Fruit fly (Drosophila melanogaster) whole organism, embryonic: ENCODE data around the gene Dis3.
A peak's percentile ranks its signal among the peaks of the same experiment; 100 is the strongest.

Source experiments
- B-H1 ChIP-seq: fragments of 200-800 bp; sonication (Bioruptor generic); IDR thresholded peaks from 3 replicates; pipeline ENCODE4 v1.3.6; 2022; ENCODE audit warnings: missing biosample characterization, missing genetic modification characterization
- CG10209 ChIP-seq: fragments of 200-800 bp; sonication (Bioruptor generic); optimal IDR thresholded peaks from 3 replicates; lab custom pipeline; 2017; ENCODE audit warnings: missing biosample characterization, mild to moderate bottlenecking, missing genetic modification characterization, missing genetic modification reagents
- CG11695 ChIP-seq: fragments of 200-800 bp; sonication (Bioruptor generic); IDR thresholded peaks from 3 replicates; pipeline ENCODE4 v1.3.6; 2022; ENCODE audit warnings: missing biosample characterization, missing genetic modification characterization
- CG11723 ChIP-seq: fragments of 200-800 bp; sonication (Bioruptor generic); optimal IDR thresholded peaks from 2 replicates; lab custom pipeline; 2017; ENCODE audit warnings: missing biosample characterization, mild to moderate bottlenecking, missing genetic modification characterization
- CG1233 ChIP-seq: fragments of 200-800 bp; sonication (Bioruptor generic); optimal IDR thresholded peaks from 4 replicates; lab custom pipeline; 2018; ENCODE audit warnings: missing biosample characterization, mild to moderate bottlenecking, missing genetic modification characterization
- CG12942 ChIP-seq: fragments of 200-800 bp; sonication (Bioruptor generic); optimal IDR thresholded peaks from 3 replicates; lab custom pipeline; 2016; ENCODE audit warnings: missing biosample characterization, missing genetic modification characterization
- CG13287 ChIP-seq: fragments of 200-800 bp; sonication (Bioruptor generic); IDR thresholded peaks from 2 replicates; pipeline ENCODE4 v1.3.6; 2022; ENCODE audit warnings: missing biosample characterization, missing genetic modification characterization; ENCODE audit not compliant: partially characterized antibody
- CG14860 ChIP-seq: fragments of 200-800 bp; sonication (Bioruptor generic); IDR thresholded peaks from 3 replicates; pipeline ENCODE4 v1.3.6; 2022; ENCODE audit warnings: missing biosample characterization, missing genetic modification characterization; ENCODE audit not compliant: partially characterized antibody
- CG17385 ChIP-seq: fragments of 200-800 bp; sonication (Bioruptor generic); optimal IDR thresholded peaks from 3 replicates; lab custom pipeline; 2018; ENCODE audit warnings: missing biosample characterization, mild to moderate bottlenecking, missing genetic modification characterization
- CG17612 ChIP-seq: fragments of 200-800 bp; sonication (Bioruptor generic); IDR thresholded peaks from 2 replicates; pipeline ENCODE4 v1.3.6; 2022; ENCODE audit warnings: missing biosample characterization, missing genetic modification characterization
- CG18011 ChIP-seq: fragments of 200-800 bp; sonication (Bioruptor generic); optimal IDR thresholded peaks from 2 replicates; lab custom pipeline; 2017; ENCODE audit warnings: missing biosample characterization, missing genetic modification characterization, mild to moderate bottlenecking, moderate library complexity, missing genotype
- CG32532 ChIP-seq: fragments of 200-800 bp; sonication (Bioruptor generic); IDR thresholded peaks from 2 replicates; pipeline ENCODE4 v1.3.6; 2022; ENCODE audit warnings: missing biosample characterization, missing genetic modification characterization
- CG3726 ChIP-seq: fragments of 200-800 bp; sonication (Bioruptor generic); IDR thresholded peaks from 3 replicates; pipeline ENCODE4, ENCODE4 v1.3.6; 2022; ENCODE audit warnings: missing biosample characterization, missing genetic modification characterization
- CG4328 ChIP-seq: fragments of 200-800 bp; sonication (Bioruptor generic); optimal IDR thresholded peaks from 3 replicates; lab custom pipeline; 2017; ENCODE audit warnings: missing biosample characterization, missing genetic modification reagents, missing genetic modification characterization
- CG4360 ChIP-seq: fragments of 200-800 bp; sonication (Bioruptor generic); IDR thresholded peaks from 2 replicates; pipeline ENCODE4 v1.3.6; 2022; ENCODE audit warnings: missing biosample characterization, missing genetic modification characterization
- CG6272 ChIP-seq: fragments of 200-800 bp; sonication (Bioruptor generic); IDR thresholded peaks from 2 replicates; pipeline ENCODE4 v1.3.6; 2022; ENCODE audit warnings: missing biosample characterization, missing genetic modification characterization
- CG6683 ChIP-seq: fragments of 200-800 bp; sonication (Bioruptor generic); optimal IDR thresholded peaks from 2 replicates; lab custom pipeline; 2017; ENCODE audit warnings: missing biosample characterization, mild to moderate bottlenecking, missing genetic modification characterization, missing genetic modification reagents
- CG7556 ChIP-seq: fragments of 200-800 bp; sonication (Bioruptor generic); optimal IDR thresholded peaks from 2 replicates; lab custom pipeline; 2017; ENCODE audit warnings: missing biosample characterization, mild to moderate bottlenecking, missing genetic modification characterization
- CG9609 ChIP-seq: fragments of 200-800 bp; sonication (Bioruptor generic); optimal IDR thresholded peaks from 3 replicates; lab custom pipeline; 2016; ENCODE audit warnings: missing biosample characterization, missing genetic modification characterization
- D19B ChIP-seq: fragments of 200-800 bp; sonication (Bioruptor generic); optimal IDR thresholded peaks from 2 replicates; lab custom pipeline; 2017; ENCODE audit warnings: missing biosample characterization, mild to moderate bottlenecking, missing genetic modification characterization
- Deaf1 ChIP-seq: fragments of 200-800 bp; optimal IDR thresholded peaks from 3 replicates; lab custom pipeline; 2019; ENCODE audit warnings: missing biosample characterization, mild to moderate bottlenecking, missing genetic modification characterization, moderate library complexity
- Dll ChIP-seq: fragments of 200-800 bp; sonication (Bioruptor generic); IDR thresholded peaks from 4 replicates; pipeline ENCODE4 v1.3.6; 2022; ENCODE audit warnings: missing biosample characterization, missing genetic modification characterization; ENCODE audit not compliant: partially characterized antibody
- Gug ChIP-seq: fragments of 200-800 bp; sonication (Bioruptor generic); IDR thresholded peaks from 4 replicates; pipeline ENCODE4 v1.3.6; 2022; ENCODE audit warnings: missing biosample characterization, missing genetic modification characterization
- HLHmδ ChIP-seq: fragments of 200-800 bp; sonication (Bioruptor generic); optimal IDR thresholded peaks from 2 replicates; lab custom pipeline; 2018; ENCODE audit warnings: missing biosample characterization, mild to moderate bottlenecking, missing genetic modification characterization, moderate library complexity
- MESR4 ChIP-seq: fragments of 200-800 bp; sonication (Bioruptor generic); optimal IDR thresholded peaks from 2 replicates; lab custom pipeline; 2018; ENCODE audit warnings: missing biosample characterization, mild to moderate bottlenecking, missing genetic modification characterization, moderate library complexity
- TFAM ChIP-seq: fragments of 200-800 bp; sonication (Bioruptor generic); optimal IDR thresholded peaks from 2 replicates; lab custom pipeline; 2017; ENCODE audit warnings: missing biosample characterization, missing genetic modification characterization, inconsistent platforms
- Vsx1 ChIP-seq: fragments of 200-800 bp; sonication (Bioruptor generic); optimal IDR thresholded peaks from 2 replicates; lab custom pipeline; 2017; ENCODE audit warnings: missing biosample characterization, mild to moderate bottlenecking, missing genetic modification characterization, missing genetic modification reagents
- ase ChIP-seq: fragments of 200-800 bp; sonication (Bioruptor generic); IDR thresholded peaks from 3 replicates; pipeline ENCODE4 v1.3.6; 2022; ENCODE audit warnings: missing biosample characterization, missing genetic modification characterization
- bbx ChIP-seq: fragments of 200-800 bp; sonication (Bioruptor generic); IDR thresholded peaks from 2 replicates; pipeline ENCODE4 v1.3.6; 2022; ENCODE audit warnings: missing biosample characterization, missing genetic modification characterization; ENCODE audit not compliant: partially characterized antibody
- da ChIP-seq: fragments of 200-800 bp; sonication (Bioruptor generic); optimal IDR thresholded peaks from 2 replicates; lab custom pipeline; 2016; ENCODE audit warnings: missing biosample characterization, missing genetic modification characterization
- emc ChIP-seq: fragments of 200-800 bp; sonication (Bioruptor generic); optimal IDR thresholded peaks from 2 replicates; lab custom pipeline; 2016; ENCODE audit warnings: missing biosample characterization, missing genetic modification characterization
- ems ChIP-seq: fragments of 200-800 bp; sonication (Bioruptor generic); optimal IDR thresholded peaks from 3 replicates; lab custom pipeline; 2016; ENCODE audit warnings: missing biosample characterization, missing genetic modification characterization
- fd96Cb ChIP-seq: fragments of 200-800 bp; sonication (Bioruptor generic); optimal IDR thresholded peaks from 2 replicates; lab custom pipeline; 2018; ENCODE audit warnings: missing biosample characterization, mild to moderate bottlenecking, missing genetic modification characterization, moderate library complexity
- kah ChIP-seq: fragments of 200-800 bp; sonication (Bioruptor generic); optimal IDR thresholded peaks from 2 replicates; lab custom pipeline; 2018; ENCODE audit warnings: missing biosample characterization, mild to moderate bottlenecking, missing genetic modification characterization
- lab ChIP-seq: fragments of 200-800 bp; sonication (Bioruptor generic); optimal IDR thresholded peaks from 3 replicates; lab custom pipeline; 2017; ENCODE audit warnings: missing biosample characterization, missing genetic modification characterization, mild to moderate bottlenecking, moderate library complexity, missing genetic modification reagents
- lov ChIP-seq, 2 experiments: fragments of 200-800 bp in 1 of 2; fragments of >200 bp in 1 of 2; sonication (Bioruptor generic) in 1 of 2; IDR thresholded peaks in 1 of 2; optimal IDR thresholded peaks in 1 of 2; 2 replicates in 1 of 2; 3 replicates in 1 of 2; pipeline versions ENCODE4 v1.3.6 to Lab custom; 2017 to 2022; ENCODE audit warnings: missing biosample characterization in 1 of 2, missing genetic modification characterization in 1 of 2
- mam ChIP-seq: fragments of 200-800 bp; sonication (Bioruptor generic); optimal IDR thresholded peaks from 3 replicates; lab custom pipeline; 2016; ENCODE audit warnings: missing biosample characterization, missing genetic modification characterization
- mirr ChIP-seq: fragments of 200-800 bp; sonication (Bioruptor generic); optimal IDR thresholded peaks from 3 replicates; lab custom pipeline; 2018; ENCODE audit warnings: missing biosample characterization, mild to moderate bottlenecking, missing genetic modification characterization
- nmo ChIP-seq: fragments of 200-800 bp; sonication (Bioruptor generic); optimal IDR thresholded peaks from 2 replicates; lab custom pipeline; 2018; ENCODE audit warnings: missing biosample characterization, mild to moderate bottlenecking, missing genetic modification characterization, moderate library complexity
- pum ChIP-seq: fragments of 200-800 bp; sonication (Bioruptor generic); optimal IDR thresholded peaks from 2 replicates; lab custom pipeline; 2016; ENCODE audit warnings: missing biosample characterization, missing genetic modification characterization
- seq ChIP-seq: fragments of 200-800 bp; sonication (Bioruptor generic); IDR thresholded peaks from 2 replicates; pipeline ENCODE4 v1.3.6; 2022; ENCODE audit warnings: missing biosample characterization, missing genetic modification characterization
- slbo ChIP-seq: fragments of 200-800 bp; sonication (Bioruptor generic); IDR thresholded peaks from 2 replicates; pipeline ENCODE4 v1.3.6; 2022; ENCODE audit warnings: missing biosample characterization, missing genetic modification characterization
- tll ChIP-seq, 2 experiments: fragments of 200-800 bp in 1 of 2; fragments of >200 bp in 1 of 2; sonication (Bioruptor generic) in 1 of 2; optimal IDR thresholded peaks; 2 replicates each; lab custom pipeline; 2017 to 2019; ENCODE audit warnings: missing biosample characterization in 2 of 2, missing genetic modification characterization in 2 of 2, mild to moderate bottlenecking in 1 of 2, moderate library complexity in 1 of 2
- ttk ChIP-seq: fragments of 200-800 bp; sonication (Bioruptor generic); IDR thresholded peaks from 2 replicates; pipeline ENCODE4 v2.1.2; 2022; ENCODE audit warnings: missing biosample characterization, missing genetic modification characterization
- unpg ChIP-seq: fragments of 200-800 bp; sonication (Bioruptor generic); optimal IDR thresholded peaks from 3 replicates; lab custom pipeline; 2018; ENCODE audit warnings: missing biosample characterization, mild to moderate bottlenecking, missing genetic modification characterization, moderate library complexity
- wor ChIP-seq: fragments of 200-800 bp; sonication (Bioruptor generic); IDR thresholded peaks from 2 replicates; pipeline ENCODE4 v1.3.6; 2022; ENCODE audit warnings: missing biosample characterization, missing genetic modification characterization
- zen2 ChIP-seq: fragments of 200-800 bp; sonication (Bioruptor generic); IDR thresholded peaks from 3 replicates; pipeline ENCODE4 v1.3.6; 2022; ENCODE audit warnings: missing biosample characterization, missing genetic modification characterization; ENCODE audit not compliant: partially characterized antibody

Gene Dis3

DNA sequence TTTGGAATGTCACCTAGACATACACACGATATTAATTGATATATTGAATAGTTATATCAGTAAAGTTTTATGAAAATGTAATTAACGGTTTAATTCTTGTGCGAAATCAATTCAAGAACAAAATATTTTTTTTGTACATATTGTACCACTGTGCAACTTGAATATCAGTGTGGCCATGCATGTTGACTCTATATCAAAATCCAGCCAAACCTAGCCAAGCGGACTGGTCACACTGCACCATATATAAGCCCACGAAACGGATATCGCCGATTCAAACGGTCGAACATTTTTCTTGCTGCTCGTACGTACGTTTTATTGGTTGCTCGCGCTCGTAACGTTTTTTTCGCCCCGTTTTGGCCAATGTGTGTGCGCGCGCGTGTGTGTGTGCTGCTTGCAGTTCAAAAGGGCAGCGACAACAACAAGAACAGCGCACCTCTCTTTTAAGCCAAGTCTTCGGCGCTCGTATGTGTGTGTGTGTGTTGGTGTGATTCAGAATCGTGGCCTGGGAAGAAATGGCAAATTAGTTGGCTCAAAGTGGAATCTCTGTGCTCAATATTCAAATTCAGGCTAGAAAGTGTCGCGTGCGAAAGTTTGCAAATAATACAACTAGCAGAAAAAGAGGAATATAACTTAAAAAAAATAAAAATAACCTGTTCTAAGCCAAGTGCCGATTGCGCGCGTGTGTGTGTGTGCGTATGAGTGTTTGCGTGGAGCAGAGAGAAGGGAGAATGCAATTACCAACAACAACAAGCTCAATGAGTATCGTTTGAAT, 38.3 kb upstream of the Dis3 start, which contains the start of gene crb (continued):
- 0 out of 2 replicates have a peak, but pooled peaks have one; percentile 22 for TF ChIP-seq CG6272 (GFP tag; lab: Robert Waterston, UW)
- no peak for TF ChIP-seq Vsx1
- TF ChIP-seq CG13287 (GFP tag; lab: Robert Waterston, UW) = peak; percentile 63
- TF ChIP-seq CG9609 (GFP tag; lab: Kevin White, UChicago) = peak; percentile 18
- TF ChIP-seq CG17612 (GFP tag; lab: Robert Waterston, UW) = no peak
- TF ChIP-seq CG1233 (GFP tag; lab: Kevin White, UChicago) = peak; percentile 50
- TF ChIP-seq ems (GFP tag; lab: Kevin White, UChicago) = peak; percentile 46
- TF ChIP-seq wor (GFP tag; lab: Robert Waterston, UW) = no peak
- no peak for TF ChIP-seq seq (GFP tag; lab: Robert Waterston, UW)
- no peak for TF ChIP-seq fd96Cb (tag; lab: Kevin White, UChicago)
- TF ChIP-seq CG32532 (GFP tag; lab: Robert Waterston, UW) = peak; percentile 64
- peak; percentile 69 for TF ChIP-seq Deaf1
- TF ChIP-seq CG11723 = peak; percentile 18
- TF ChIP-seq mam (GFP tag; lab: Kevin White, UChicago) = peak; percentile 43
- no peak for TF ChIP-seq CG3726 (GFP tag; lab: Robert Waterston, UW)
- peak; percentile 38 for TF ChIP-seq CG17385 (GFP tag; lab: Kevin White, UChicago)
- no peak for TF ChIP-seq kah
- no peak for TF ChIP-seq D19B
- no peak for TF ChIP-seq CG6683 (GFP tag; lab: Kevin White, UChicago)
- peak; percentile 72 for TF ChIP-seq lab (GFP tag; lab: Kevin White, UChicago)
- TF ChIP-seq zen2 = peak; percentile 53; the same call in 2 of the 3 replicates
- peak; percentile 38; the same call in 1 of the 3 replicates for TF ChIP-seq CG14860 (GFP tag; lab: Robert Waterston, UW)
- peak; percentile 53 for TF ChIP-seq HLHmδ
- peak; percentile 12 for TF ChIP-seq CG4328 (GFP tag; lab: Kevin White, UChicago)
- TF ChIP-seq unpg (GFP tag; lab: Kevin White, UChicago) = peak; percentile 65
- TF ChIP-seq mirr (GFP tag; lab: Kevin White, UChicago) = peak; percentile 60
- TF ChIP-seq pum (GFP tag; lab: Kevin White, UChicago) = peak; percentile 7
- TF ChIP-seq CG7556 (GFP tag; lab: Kevin White, UChicago) = peak; percentile 37
- no peak for TF ChIP-seq da
- TF ChIP-seq emc (GFP tag; lab: Kevin White, UChicago) = no peak
- no peak for TF ChIP-seq CG11695
- no peak for TF ChIP-seq lov (optimal IDR thresholded peaks at IDR 0.05; lab: Kevin White, UChicago)
- 0 out of 3 replicates have a peak, but pooled peaks have one; percentile 33 for TF ChIP-seq lov (GFP tag; IDR thresholded peaks at IDR 0.05; lab: Robert Waterston, UW)
- TF ChIP-seq bbx (GFP tag; lab: Robert Waterston, UW) = peak; percentile 77
- TF ChIP-seq CG4360 (GFP tag; lab: Robert Waterston, UW) = peak; percentile 79
- peak; percentile 37 for TF ChIP-seq CG12942
- TF ChIP-seq ttk (GFP tag; lab: Robert Waterston, UW) = peak; percentile 48; the same call in 1 of the 2 replicates
- TF ChIP-seq MESR4 (GFP tag; lab: Kevin White, UChicago) = peak; percentile 59
- TF ChIP-seq Gug (GFP tag; lab: Robert Waterston, UW) = 0 out of 4 replicates have a peak, but pooled peaks have one; percentile 7
- TF ChIP-seq CG18011 = peak; percentile 26
- peak; percentile 55; the same call in 1 of the 3 replicates for TF ChIP-seq ase (GFP tag; lab: Robert Waterston, UW)
- peak; percentile 18; the same call in 1 of the 3 replicates for TF ChIP-seq B-H1
- TF ChIP-seq TFAM (GFP tag; lab: Kevin White, UChicago) = no peak
- TF ChIP-seq tll (GFP tag; optimal IDR thresholded peaks at IDR 0.05; lab: Kevin White, UChicago) = no peak
- peak; percentile 58 for TF ChIP-seq nmo (GFP tag; lab: Kevin White, UChicago)
- peak; percentile 44; the same call in 1 of the 4 replicates for TF ChIP-seq Dll
- peak; percentile 53 for TF ChIP-seq CG10209 (GFP tag; lab: Kevin White, UChicago)
- peak; percentile 64 for TF ChIP-seq slbo (GFP tag; lab: Robert Waterston, UW)
